Worm (Caenorhabditis elegans) whole organism, midembryonic: ENCODE results near the gene srbc-11.

Experiments used
- T22C8.4 ChIP-seq: fragments of 200-800 bp; sonication (Bioruptor generic); IDR thresholded peaks from 2 replicates; pipeline ENCODE4 v1.3.6; 2022; ENCODE audit warnings: missing genetic modification characterization, missing compliant biosample characterization
- cog-1 ChIP-seq: sonication (generic microtip); optimal IDR thresholded peaks from 2 replicates; lab custom pipeline; 2016; ENCODE audit warnings: missing genetic modification characterization, missing compliant biosample characterization
- flt-1 ChIP-seq: fragments of 200-800 bp; sonication (Bioruptor generic); IDR thresholded peaks from 2 replicates; pipeline ENCODE4 v1.3.6; 2022; ENCODE audit warnings: missing genetic modification characterization, missing compliant biosample characterization
- klf-2 ChIP-seq: fragments of 200-800 bp; sonication (Bioruptor generic); conservative IDR thresholded peaks from 2 replicates; pipeline ENCODE4 v1.3.6; 2022; ENCODE audit warnings: missing genetic modification reagents, missing genetic modification characterization, missing compliant biosample characterization
- ztf-23 ChIP-seq: fragments of 200-800 bp; sonication (Bioruptor generic); IDR thresholded peaks from 2 replicates; pipeline ENCODE4 v1.3.6; 2022; ENCODE audit warnings: missing genetic modification reagents, missing genetic modification characterization, missing compliant biosample characterization

DNA sequence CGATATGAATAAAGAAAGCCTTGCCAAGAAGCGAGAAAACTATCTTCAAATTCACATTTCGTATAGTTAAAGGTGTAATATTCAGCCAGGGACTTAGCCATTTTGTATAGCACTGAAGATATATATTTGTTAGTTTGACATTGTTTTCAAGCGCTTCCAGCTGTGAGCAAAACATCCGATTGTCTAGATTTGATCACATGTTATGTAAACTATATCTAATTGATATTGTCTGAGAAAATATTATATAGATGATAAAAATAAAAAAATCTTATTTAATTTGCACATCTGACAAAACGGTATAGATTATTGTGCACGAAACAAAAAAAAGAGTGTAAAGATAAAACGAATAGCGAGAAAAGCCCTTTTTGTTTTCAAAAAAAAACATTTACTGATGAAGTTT lies 30.4 kb downstream of the srbc-11 start, which contains the start of gene srh-89:
- no peak for TF ChIP-seq cog-1
- no peak for TF ChIP-seq ztf-23 (GFP tag; lab: Robert Waterston, UW)
- TF ChIP-seq flt-1 (GFP tag; lab: Robert Waterston, UW): no peak
- TF ChIP-seq T22C8.4 (GFP tag; lab: Robert Waterston, UW): no peak
- TF ChIP-seq klf-2 (GFP tag; lab: Robert Waterston, UW): no peak
